Fruit fly (Drosophila melanogaster) whole organism, wandering third instar larva: ENCODE data around the gene CG12885.

Experiments used
- Abd-B ChIP-seq: fragments of >200 bp; optimal IDR thresholded peaks from 2 replicates; lab custom pipeline; 2017; ENCODE audit warnings: missing biosample characterization, missing genetic modification characterization
- CG32264 ChIP-seq: fragments of 200-800 bp; sonication (Bioruptor generic); optimal IDR thresholded peaks from 2 replicates; lab custom pipeline; 2016; ENCODE audit warnings: missing biosample characterization, missing genetic modification characterization
- CG9705 ChIP-seq: fragments of 200-800 bp; sonication (Bioruptor generic); optimal IDR thresholded peaks from 2 replicates; lab custom pipeline; 2018; ENCODE audit warnings: missing biosample characterization, mild to moderate bottlenecking, missing genetic modification characterization
- CrebA ChIP-seq: fragments of 200-800 bp; sonication (Bioruptor generic); optimal IDR thresholded peaks from 2 replicates; lab custom pipeline; 2016; ENCODE audit warnings: missing biosample characterization, mild to moderate bottlenecking, missing genetic modification characterization, borderline replicate concordance
- Dfd ChIP-seq: fragments of >200 bp; optimal IDR thresholded peaks from 2 replicates; lab custom pipeline; 2017; ENCODE audit warnings: missing biosample characterization, missing genetic modification characterization
- Dif ChIP-seq: fragments of 200-275, 200-300 bp; sonication (Bioruptor generic); optimal IDR thresholded peaks from 2 replicates; lab custom pipeline; 2018; ENCODE audit warnings: missing biosample characterization, missing genetic modification characterization; ENCODE audit not compliant: partially characterized antibody
- GATAd ChIP-seq: sonication (Bioruptor generic); optimal IDR thresholded peaks from 2 replicates; lab custom pipeline; 2016; ENCODE audit warnings: missing biosample characterization, missing genetic modification characterization
- HLH106 ChIP-seq: fragments of 200-800 bp; optimal IDR thresholded peaks from 3 replicates; lab custom pipeline; 2019; ENCODE audit warnings: missing biosample characterization, mild to moderate bottlenecking, missing genetic modification characterization, moderate library complexity
- Hnf4 ChIP-seq: fragments of 200-800 bp; sonication (Bioruptor generic); optimal IDR thresholded peaks from 2 replicates; lab custom pipeline; 2016; ENCODE audit warnings: missing biosample characterization, mild to moderate bottlenecking, missing genetic modification characterization
- Hr78 ChIP-seq: fragments of >200 bp; optimal IDR thresholded peaks from 2 replicates; lab custom pipeline; 2017; ENCODE audit warnings: missing biosample characterization, missing genetic modification characterization
- Hr83 ChIP-seq: fragments of 200-300 bp; sonication (Bioruptor generic); optimal IDR thresholded peaks from 2 replicates; lab custom pipeline; 2016; ENCODE audit warnings: missing biosample characterization, mild to moderate bottlenecking, missing genetic modification characterization, moderate library complexity; ENCODE audit not compliant: poor library complexity, severe bottlenecking
- Jra ChIP-seq: sonication (Bioruptor generic); optimal IDR thresholded peaks from 2 replicates; lab custom pipeline; 2016; ENCODE audit warnings: missing biosample characterization, missing genetic modification characterization
- Mio ChIP-seq: sonication (Bioruptor generic); optimal IDR thresholded peaks from 2 replicates; lab custom pipeline; 2016; ENCODE audit warnings: missing biosample characterization, missing genetic modification characterization
- Myc ChIP-seq: fragments of >200 bp; optimal IDR thresholded peaks from 2 replicates; lab custom pipeline; 2017
- N ChIP-seq: fragments of >200 bp; optimal IDR thresholded peaks from 2 replicates; lab custom pipeline; 2018; ENCODE audit warnings: missing biosample characterization, missing external identifiers, missing genetic modification characterization
- OdsH ChIP-seq: fragments of 200-800 bp; sonication (Bioruptor generic); optimal IDR thresholded peaks from 2 replicates; lab custom pipeline; 2016; ENCODE audit warnings: missing biosample characterization, mild to moderate bottlenecking, missing genetic modification characterization
- Rel ChIP-seq, 2 experiments: fragments of 200-800 bp; sonication (Bioruptor generic) in 1 of 2; optimal IDR thresholded peaks; 2 replicates in 1 of 2; 3 replicates in 1 of 2; lab custom pipeline; 2016 to 2019; ENCODE audit warnings: mild to moderate bottlenecking in 2 of 2, missing biosample characterization in 2 of 2, missing genetic modification characterization in 2 of 2, moderate library complexity in 1 of 2
- Sp1 ChIP-seq: fragments of 200-800 bp; sonication (Bioruptor generic); optimal IDR thresholded peaks from 3 replicates; lab custom pipeline; 2019; ENCODE audit warnings: missing biosample characterization, mild to moderate bottlenecking, missing genetic modification characterization, moderate library complexity
- Vsx2 ChIP-seq: fragments of 200-300, 225-300 bp; sonication (Bioruptor generic); optimal IDR thresholded peaks from 2 replicates; lab custom pipeline; 2018; ENCODE audit warnings: missing biosample characterization, missing genetic modification characterization; ENCODE audit not compliant: partially characterized antibody
- br ChIP-seq: fragments of 200-800 bp; sonication (Bioruptor generic); optimal IDR thresholded peaks from 2 replicates; lab custom pipeline; 2016; ENCODE audit warnings: missing biosample characterization, missing genetic modification characterization
- brk ChIP-seq: fragments of 200-800 bp; sonication (Bioruptor generic); optimal IDR thresholded peaks from 2 replicates; lab custom pipeline; 2016; ENCODE audit warnings: missing biosample characterization, mild to moderate bottlenecking, missing genetic modification characterization
- dl ChIP-seq, 2 experiments: fragments of 175-275, 200-275 bp in 1 of 2; fragments of 200-275 bp in 1 of 2; sonication (Bioruptor generic); optimal IDR thresholded peaks; lab custom pipeline; 2018; ENCODE audit warnings: mild to moderate bottlenecking in 2 of 2, missing biosample characterization in 2 of 2, missing genetic modification characterization in 2 of 2, moderate library complexity in 2 of 2; ENCODE audit not compliant: partially characterized antibody in 2 of 2, insufficient read depth in 1 of 2
- dmrt93B ChIP-seq: fragments of 200-800 bp; sonication (Bioruptor generic); optimal IDR thresholded peaks from 2 replicates; lab custom pipeline; 2018; ENCODE audit warnings: missing biosample characterization, mild to moderate bottlenecking, missing genetic modification characterization
- dsf ChIP-seq: sonication (Bioruptor generic); optimal IDR thresholded peaks from 2 replicates; lab custom pipeline; 2016; ENCODE audit warnings: missing biosample characterization, missing genetic modification characterization, borderline replicate concordance
- ey ChIP-seq: fragments of 200-800 bp; sonication (Bioruptor generic); optimal IDR thresholded peaks from 2 replicates; lab custom pipeline; 2016; ENCODE audit warnings: missing biosample characterization, missing genetic modification characterization
- foxo ChIP-seq, 2 experiments: fragments of 200-800 bp; sonication (Bioruptor generic); optimal IDR thresholded peaks; 2 replicates in 1 of 2; 3 replicates in 1 of 2; lab custom pipeline; 2016 to 2017; ENCODE audit warnings: missing biosample characterization in 2 of 2, missing genetic modification characterization in 2 of 2
- fru ChIP-seq: fragments of 200-800 bp; sonication (Bioruptor generic); optimal IDR thresholded peaks from 3 replicates; lab custom pipeline; 2016; ENCODE audit warnings: missing biosample characterization, mild to moderate bottlenecking, missing genetic modification characterization
- h ChIP-seq: fragments of 200-800 bp; sonication (Bioruptor generic); optimal IDR thresholded peaks from 3 replicates; lab custom pipeline; 2016; ENCODE audit warnings: missing biosample characterization, mild to moderate bottlenecking, missing genetic modification characterization
- jim ChIP-seq: fragments of 175-275, 200-325 bp; sonication (Bioruptor generic); optimal IDR thresholded peaks from 2 replicates; lab custom pipeline; 2016; ENCODE audit warnings: missing biosample characterization, mild to moderate bottlenecking, missing genetic modification characterization
- lola ChIP-seq: fragments of >200 bp; optimal IDR thresholded peaks from 2 replicates; lab custom pipeline; 2017; ENCODE audit warnings: missing biosample characterization, missing genetic modification characterization
- pan ChIP-seq: fragments of >200 bp; optimal IDR thresholded peaks from 2 replicates; lab custom pipeline; 2017
- psq ChIP-seq: fragments of 200-800 bp; sonication (Bioruptor generic); optimal IDR thresholded peaks from 3 replicates; lab custom pipeline; 2017; ENCODE audit warnings: missing biosample characterization, mild to moderate bottlenecking, missing genetic modification characterization, moderate library complexity
- rgr ChIP-seq: fragments of 200-800 bp; sonication (Bioruptor generic); optimal IDR thresholded peaks from 3 replicates; lab custom pipeline; 2016; ENCODE audit warnings: missing biosample characterization, mild to moderate bottlenecking, missing genetic modification characterization
- sage ChIP-seq: fragments of 200-800 bp; sonication (Bioruptor generic); optimal IDR thresholded peaks from 2 replicates; lab custom pipeline; 2016; ENCODE audit warnings: missing biosample characterization, mild to moderate bottlenecking, missing genetic modification characterization
- sv ChIP-seq: fragments of 200-800 bp; sonication (Bioruptor generic); optimal IDR thresholded peaks from 3 replicates; lab custom pipeline; 2016; ENCODE audit warnings: missing biosample characterization, missing genetic modification characterization
- tai ChIP-seq: sonication (Bioruptor generic); optimal IDR thresholded peaks from 2 replicates; lab custom pipeline; 2016; ENCODE audit warnings: missing biosample characterization, missing genetic modification characterization
- usp ChIP-seq: fragments of >200 bp; optimal IDR thresholded peaks from 2 replicates; lab custom pipeline; 2017; ENCODE audit warnings: missing biosample characterization, missing genetic modification characterization
- woc ChIP-seq: sonication (Bioruptor generic); optimal IDR thresholded peaks from 2 replicates; lab custom pipeline; 2016; ENCODE audit warnings: missing biosample characterization, mild to moderate bottlenecking, missing genetic modification characterization

CG12885 gene

DNA sequence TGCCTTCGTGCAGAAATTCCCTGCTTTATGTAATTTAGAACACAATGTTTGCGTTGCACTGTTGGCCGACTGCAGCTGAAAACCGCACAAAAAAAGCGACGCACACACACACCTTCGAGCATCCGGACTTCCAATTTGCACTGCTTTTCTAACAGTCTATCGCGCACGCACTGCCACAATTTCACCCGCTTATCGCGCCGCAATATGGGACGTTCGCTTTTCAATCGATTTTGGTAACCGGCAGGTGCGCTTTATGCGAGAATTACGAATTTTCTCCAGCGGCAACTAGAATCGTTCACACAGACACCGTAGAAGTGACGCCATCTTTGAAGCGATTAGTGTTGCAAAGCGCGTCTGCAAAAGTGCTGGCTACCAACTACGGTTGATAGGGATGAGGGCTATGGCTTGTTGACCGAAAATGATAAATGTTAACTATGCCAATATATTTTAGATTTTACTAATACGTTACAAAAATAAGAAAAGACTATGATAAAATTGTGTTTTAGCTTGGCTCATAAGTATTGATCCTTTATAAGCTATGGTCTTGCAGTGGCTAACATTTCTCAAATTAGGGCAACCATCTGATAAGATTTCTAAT lies 61.3 kb downstream of the CG12885 start, which contains the start of gene wdb:
Gene wdb (minus strand): TSS at position 352 of the 598 bp plus-strand sequence.
- TF ChIP-seq brk (GFP tag; lab: Kevin White, UChicago) (no peak), Hr83 (GFP tag; lab: Kevin White, UChicago) (peak; percentile 68), usp (GFP tag; lab: Kevin White, UChicago) (no peak), Mio (GFP tag; lab: Kevin White, UChicago) (no peak), dsf (GFP tag; lab: Kevin White, UChicago) (peak; percentile 22), lola (GFP tag; lab: Kevin White, UChicago) (no peak), sv (GFP tag; lab: Kevin White, UChicago) (peak; percentile 26), Hnf4 (no peak), Rel (GFP tag; optimal IDR thresholded peaks at IDR 0.05; lab: Kevin White, UChicago) (no peak), Rel (tag; optimal IDR thresholded peaks at IDR 0.05; lab: Kevin White, UChicago) (no peak), CrebA (GFP tag; lab: Kevin White, UChicago) (no peak), pan (no peak), dmrt93B (GFP tag; lab: Kevin White, UChicago) (no peak), rgr (GFP tag; lab: Kevin White, UChicago) (peak; percentile 73), foxo (GFP tag; optimal IDR thresholded peaks at IDR 0.05; lab: Kevin White, UChicago) (peak in 1 of 2 experiments; percentile 76), CG32264 (GFP tag; lab: Kevin White, UChicago) (peak; percentile 9), Sp1 (GFP tag; lab: Kevin White, UChicago) (peak; percentile 25), woc (GFP tag; lab: Kevin White, UChicago) (peak; percentile 68), CG9705 (GFP tag; lab: Kevin White, UChicago) (peak; percentile 55), ey (GFP tag; lab: Kevin White, UChicago) (peak; percentile 61), Vsx2 (GFP tag; lab: Kevin White, UChicago) (no peak), N (GFP tag; lab: Kevin White, UChicago) (no peak), HLH106 (tag; lab: Kevin White, UChicago) (peak; percentile 69), Myc (lab: Kevin White, UChicago) (peak; percentile 88), Jra (GFP tag; lab: Kevin White, UChicago) (peak; percentile 56), sage (GFP tag; lab: Kevin White, UChicago) (no peak), jim (no peak), Dif (GFP tag; lab: Kevin White, UChicago) (no peak), GATAd (GFP tag; lab: Kevin White, UChicago) (peak; percentile 41), Dfd (GFP tag; lab: Kevin White, UChicago) (no peak), tai (GFP tag; lab: Kevin White, UChicago) (no peak), fru (GFP tag; lab: Kevin White, UChicago) (peak; percentile 47), Hr78 (no peak), Abd-B (GFP tag; lab: Kevin White, UChicago) (no peak), h (GFP tag; lab: Kevin White, UChicago) (peak; percentile 66), OdsH (GFP tag; lab: Kevin White, UChicago) (peak; percentile 17), br (GFP tag; lab: Kevin White, UChicago) (peak; percentile 63), dl (GFP tag; optimal IDR thresholded peaks at IDR 0.05; lab: Kevin White, UChicago; ENCODE audit: insufficient read depth in 1 of 2, partially characterized antibody in 2 of 2) (no peak), psq (GFP tag; lab: Kevin White, UChicago) (no peak)

DNA sequence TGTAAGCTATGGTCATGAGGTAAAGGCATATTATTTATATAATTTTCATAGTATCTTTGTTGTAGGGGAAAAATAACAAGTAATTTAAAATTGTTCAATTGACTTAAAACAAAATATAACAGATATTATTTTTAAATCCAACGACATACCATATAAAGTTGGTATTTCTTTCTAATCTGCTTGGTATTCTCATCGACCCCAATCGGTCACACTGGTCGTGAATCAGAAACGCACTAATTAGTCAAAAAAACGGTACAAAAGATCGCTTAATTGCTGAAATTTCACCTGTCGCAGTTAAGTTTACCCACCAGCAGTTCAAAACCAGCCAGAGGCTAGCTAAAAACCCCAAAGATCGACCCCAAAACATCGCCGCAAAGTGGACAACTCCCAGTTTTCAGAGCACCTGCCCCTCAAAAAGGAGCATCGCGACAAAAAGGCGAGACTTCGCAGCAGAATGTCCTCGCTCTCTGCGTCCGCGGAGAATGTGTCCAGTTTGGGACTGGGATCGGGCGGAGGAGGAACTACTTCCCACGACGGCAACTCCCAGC lies 62.0 kb downstream of the CG12885 start, which contains the start of gene pins:
Gene pins (plus strand): TSS at position 207 of the 548 bp plus-strand sequence.
- TF ChIP-seq Dfd (GFP tag; lab: Kevin White, UChicago), result no peak
- TF ChIP-seq OdsH (GFP tag; lab: Kevin White, UChicago), result no peak
- TF ChIP-seq HLH106 (tag; lab: Kevin White, UChicago), result no peak
- no peak for TF ChIP-seq Dif (GFP tag; lab: Kevin White, UChicago)
- no peak for TF ChIP-seq Abd-B (GFP tag; lab: Kevin White, UChicago)
- no peak for TF ChIP-seq brk (GFP tag; lab: Kevin White, UChicago)
- TF ChIP-seq sv (GFP tag; lab: Kevin White, UChicago), result no peak
- TF ChIP-seq ey (GFP tag; lab: Kevin White, UChicago), result no peak
- no peak for TF ChIP-seq Rel (GFP tag; optimal IDR thresholded peaks at IDR 0.05; lab: Kevin White, UChicago)
- no peak for TF ChIP-seq Rel (tag; optimal IDR thresholded peaks at IDR 0.05; lab: Kevin White, UChicago)
- no peak for TF ChIP-seq tai (GFP tag; lab: Kevin White, UChicago)
- TF ChIP-seq Myc (lab: Kevin White, UChicago), result no peak
